Worm (Caenorhabditis elegans) whole organism, L4 larva: ENCODE data around the gene nxf-2.

Source experiments
- F10B5.3 ChIP-seq: sonication (generic microtip); optimal IDR thresholded peaks from 2 replicates; lab custom pipeline; 2016; ENCODE audit warnings: mild to moderate bottlenecking, missing genetic modification characterization, missing compliant biosample characterization
- F26F4.8 ChIP-seq: fragments of 200-800 bp; sonication (Bioruptor generic); conservative IDR thresholded peaks from 2 replicates; pipeline ENCODE4 v1.3.6; 2022; ENCODE audit warnings: missing genetic modification characterization, missing compliant biosample characterization
- F37D6.2 ChIP-seq: sonication (generic microtip); optimal IDR thresholded peaks from 2 replicates; lab custom pipeline; 2016; ENCODE audit warnings: mild to moderate bottlenecking, missing genetic modification characterization, missing compliant biosample characterization
- R02D3.7 ChIP-seq: fragments of 150-350 bp; sonication (generic microtip); optimal IDR thresholded peaks from 3 replicates; lab custom pipeline; 2014; ENCODE audit warnings: missing biosample characterization, missing genetic modification characterization
- T20F7.1 ChIP-seq: fragments of 200-800 bp; sonication (Bioruptor generic); optimal IDR thresholded peaks from 2 replicates; lab custom pipeline; 2018; ENCODE audit warnings: mild to moderate bottlenecking, missing genetic modification characterization, missing compliant biosample characterization
- Y48G9A.11 ChIP-seq: fragments of 200-800 bp; sonication (Bioruptor generic); IDR thresholded peaks from 2 replicates; pipeline ENCODE4 v1.3.6; 2022; ENCODE audit warnings: missing genetic modification reagents, missing genetic modification characterization, missing compliant biosample characterization
- ZK337.2 ChIP-seq: fragments of 200-800 bp; sonication (Bioruptor generic); IDR thresholded peaks from 2 replicates; pipeline ENCODE4 v1.3.6; 2022; ENCODE audit warnings: missing genetic modification reagents, missing genetic modification characterization, missing compliant biosample characterization
- ZK546.5 ChIP-seq, 2 experiments: sonication (generic microtip); optimal IDR thresholded peaks; 2 replicates each; lab custom pipeline; 2017; ENCODE audit warnings: missing biosample characterization in 2 of 2, missing genetic modification characterization in 2 of 2
- aha-1 ChIP-seq: fragments of 150-350 bp; peaks from one replicate; lab custom pipeline; 2014; ENCODE audit warnings: missing biosample characterization, missing genetic modification characterization
- arid-1 ChIP-seq: fragments of 200-800 bp; sonication (Bioruptor generic); conservative IDR thresholded peaks from 2 replicates; pipeline ENCODE4 v1.3.6; 2022; ENCODE audit warnings: missing genetic modification reagents, missing genetic modification characterization, missing compliant biosample characterization
- ceh-20 ChIP-seq: fragments of 200-800 bp; sonication (Bioruptor generic); IDR thresholded peaks from 2 replicates; pipeline ENCODE4 v1.3.6; 2022; ENCODE audit warnings: missing genetic modification reagents, missing genetic modification characterization, missing compliant biosample characterization
- ceh-82 ChIP-seq: sonication (generic microtip); optimal IDR thresholded peaks from 2 replicates; lab custom pipeline; 2017; ENCODE audit warnings: missing biosample characterization, missing genetic modification characterization
- daf-19 ChIP-seq: fragments of 200-800 bp; sonication (Bioruptor generic); conservative IDR thresholded peaks from 2 replicates; pipeline ENCODE4 v1.3.6; 2022; ENCODE audit warnings: missing genetic modification characterization, missing compliant biosample characterization
- dmd-6 ChIP-seq: fragments of 200-800 bp; sonication (Bioruptor generic); IDR thresholded peaks from 2 replicates; pipeline ENCODE4 v1.3.6; 2022; ENCODE audit warnings: missing genetic modification reagents, missing genetic modification characterization, missing compliant biosample characterization
- egl-27 ChIP-seq: sonication (generic microtip); optimal IDR thresholded peaks from 3 replicates; lab custom pipeline; 2017; ENCODE audit warnings: missing biosample characterization, missing genetic modification reagents, missing genetic modification characterization
- egl-43 ChIP-seq: fragments of 200-800 bp; sonication (Bioruptor generic); IDR thresholded peaks from 2 replicates; pipeline ENCODE4 v1.3.6; 2022; ENCODE audit warnings: missing genetic modification reagents, missing genetic modification characterization, missing compliant biosample characterization
- fkh-10 ChIP-seq: fragments of 150-350 bp; optimal IDR thresholded peaks from 2 replicates; lab custom pipeline; 2014; ENCODE audit warnings: missing biosample characterization, missing genetic modification reagents, missing genetic modification characterization
- fos-1 ChIP-seq: fragments of 150-350 bp; optimal IDR thresholded peaks from 2 replicates; lab custom pipeline; 2014; ENCODE audit warnings: missing biosample characterization, missing genetic modification characterization
- hif-1 ChIP-seq, 2 experiments: sonication (generic microtip); optimal IDR thresholded peaks; 2 replicates each; lab custom pipeline; 2016 to 2017; ENCODE audit warnings: missing compliant biosample characterization in 2 of 2, missing genetic modification characterization in 2 of 2, missing genetic modification reagents in 2 of 2, missing genotype in 2 of 2, mild to moderate bottlenecking in 1 of 2
- hlh-30 ChIP-seq: sonication (generic microtip); optimal IDR thresholded peaks from 2 replicates; lab custom pipeline; 2017; ENCODE audit warnings: antibody characterized with exemption, mild to moderate bottlenecking, missing genetic modification characterization, missing compliant biosample characterization; ENCODE audit not compliant: insufficient read depth
- lin-39 ChIP-seq: fragments of 150-350 bp; optimal IDR thresholded peaks from 2 replicates; lab custom pipeline; 2014; ENCODE audit warnings: missing biosample characterization, missing genetic modification reagents, missing genetic modification characterization
- madf-5 ChIP-seq, 2 experiments: fragments of 200-800 bp; sonication (Bioruptor generic); IDR thresholded peaks; 2 replicates each; pipeline ENCODE4 v1.3.6; 2022; ENCODE audit warnings: missing compliant biosample characterization in 2 of 2, missing genetic modification characterization in 2 of 2
- mep-1 ChIP-seq: fragments of 150-350 bp; sonication (generic microtip); optimal IDR thresholded peaks from 3 replicates; lab custom pipeline; 2014; ENCODE audit warnings: missing biosample characterization, missing genetic modification characterization
- mxl-3 ChIP-seq: fragments of 200-800 bp; sonication (Bioruptor generic); optimal IDR thresholded peaks from 2 replicates; lab custom pipeline; 2018; ENCODE audit warnings: mild to moderate bottlenecking, missing genetic modification characterization, missing compliant biosample characterization
- nhr-102 ChIP-seq: sonication (generic microtip); optimal IDR thresholded peaks from 2 replicates; lab custom pipeline; 2016; ENCODE audit warnings: mild to moderate bottlenecking, missing genetic modification characterization, moderate library complexity, missing compliant biosample characterization
- nhr-237 ChIP-seq: sonication (generic microtip); optimal IDR thresholded peaks from 2 replicates; lab custom pipeline; 2017; ENCODE audit warnings: missing biosample characterization, missing genetic modification characterization
- pha-4 ChIP-seq, 2 experiments: fragments of 150-350 bp in 1 of 2; fragments of 200-800 bp in 1 of 2; sonication (Bioruptor generic) in 1 of 2; IDR thresholded peaks in 1 of 2; optimal IDR thresholded peaks in 1 of 2; 2 replicates each; pipeline versions ENCODE4 v1.3.6 to Lab custom; 2014 to 2022; ENCODE audit warnings: missing genetic modification characterization in 2 of 2, missing genetic modification reagents in 2 of 2, missing biosample characterization in 1 of 2, missing compliant biosample characterization in 1 of 2
- snpc-1.2 ChIP-seq: fragments of 200-800 bp; sonication (Bioruptor generic); IDR thresholded peaks from 2 replicates; pipeline ENCODE4 v1.3.6; 2022; ENCODE audit warnings: missing genetic modification reagents, missing genetic modification characterization, missing compliant biosample characterization
- spr-3 ChIP-seq: fragments of 200-800 bp; sonication (Bioruptor generic); optimal IDR thresholded peaks from 2 replicates; lab custom pipeline; 2018; ENCODE audit warnings: mild to moderate bottlenecking, missing genetic modification characterization, missing compliant biosample characterization
- unc-130 ChIP-seq: sonication (generic microtip); optimal IDR thresholded peaks from 2 replicates; lab custom pipeline; 2016; ENCODE audit warnings: missing genetic modification reagents, missing genetic modification characterization, missing compliant biosample characterization
- unc-39 ChIP-seq: sonication (generic microtip); optimal IDR thresholded peaks from 2 replicates; lab custom pipeline; 2017; ENCODE audit warnings: missing biosample characterization, missing genetic modification characterization
- unc-62 ChIP-seq, 3 experiments: fragments of 150-350 bp in 1 of 3; sonication (generic microtip); optimal IDR thresholded peaks in 2 of 3; peaks in 1 of 3; 1 replicate in 1 of 3; 2 replicates in 2 of 3; lab custom pipeline; 2014 to 2017; ENCODE audit warnings: missing biosample characterization in 3 of 3, missing genetic modification characterization in 3 of 3, missing genetic modification reagents in 3 of 3, missing genotype in 1 of 3
- zfp-2 ChIP-seq: sonication (generic microtip); optimal IDR thresholded peaks from 2 replicates; lab custom pipeline; 2016; ENCODE audit warnings: mild to moderate bottlenecking, missing genetic modification characterization, missing compliant biosample characterization
- zip-2 ChIP-seq: fragments of 150-350 bp; optimal IDR thresholded peaks from 2 replicates; lab custom pipeline; 2014; ENCODE audit warnings: missing biosample characterization, missing genetic modification characterization
- ztf-7 ChIP-seq: fragments of 150-350 bp; optimal IDR thresholded peaks from 2 replicates; lab custom pipeline; 2014; ENCODE audit warnings: missing biosample characterization, missing genetic modification characterization

Gene nxf-2

DNA sequence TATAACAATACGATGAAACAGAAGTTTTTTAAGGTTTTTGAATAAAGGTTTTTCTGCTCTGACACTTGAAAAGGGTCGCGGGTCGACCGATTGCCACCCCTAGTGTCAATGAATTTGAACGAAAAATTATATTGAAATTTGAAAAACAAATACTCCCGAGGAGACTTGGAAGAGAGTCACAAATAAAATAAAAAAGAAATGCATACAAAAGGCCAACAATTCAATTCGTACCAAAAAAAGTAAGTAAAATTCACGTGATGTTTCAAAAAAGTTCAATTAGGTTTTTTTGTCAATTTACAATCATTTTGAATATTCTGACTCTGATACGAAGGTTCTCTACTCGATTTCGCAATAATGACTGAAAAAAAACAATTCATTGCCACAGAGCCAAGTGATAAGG is 24.1 kb downstream of the nxf-2 start, which contains the start of gene C15H11.1:
Gene C15H11.1 (plus strand): TSS at position 301 of the 400 bp plus-strand sequence.
- TF ChIP-seq ZK546.5 (tag; optimal IDR thresholded peaks at IDR 0.05; lab: Kevin White, UChicago) (no peak), ZK337.2 (GFP tag; lab: Robert Waterston, UW) (no peak), ztf-7 (tag; lab: Kevin White, UChicago) (no peak), unc-130 (no peak), unc-62 (GFP tag; optimal IDR thresholded peaks at IDR 0.05 in 1 of 2; lab: Kevin White, UChicago) (no peak), unc-62 (tag; optimal IDR thresholded peaks at IDR 0.05; lab: Kevin White, UChicago) (no peak), ceh-82 (tag; lab: Kevin White, UChicago) (no peak), hlh-30 (no peak), egl-43 (no peak), F10B5.3 (tag; lab: Kevin White, UChicago) (no peak), hif-1 (tag; optimal IDR thresholded peaks at IDR 0.05; lab: Kevin White, UChicago) (no peak), F26F4.8 (GFP tag; lab: Robert Waterston, UW) (no peak), Y48G9A.11 (GFP tag; lab: Robert Waterston, UW) (no peak), unc-39 (tag; lab: Kevin White, UChicago) (no peak), zip-2 (tag; lab: Kevin White, UChicago) (no peak), snpc-1.2 (GFP tag; lab: Robert Waterston, UW) (no peak), lin-39 (tag; lab: Kevin White, UChicago) (no peak), pha-4 (GFP tag; IDR thresholded peaks at IDR 0.05; lab: Robert Waterston, UW) (no peak), pha-4 (tag; optimal IDR thresholded peaks at IDR 0.05; lab: Kevin White, UChicago) (no peak), R02D3.7 (no peak), madf-5 (GFP tag; IDR thresholded peaks at IDR 0.05; lab: Robert Waterston, UW) (no peak)

DNA sequence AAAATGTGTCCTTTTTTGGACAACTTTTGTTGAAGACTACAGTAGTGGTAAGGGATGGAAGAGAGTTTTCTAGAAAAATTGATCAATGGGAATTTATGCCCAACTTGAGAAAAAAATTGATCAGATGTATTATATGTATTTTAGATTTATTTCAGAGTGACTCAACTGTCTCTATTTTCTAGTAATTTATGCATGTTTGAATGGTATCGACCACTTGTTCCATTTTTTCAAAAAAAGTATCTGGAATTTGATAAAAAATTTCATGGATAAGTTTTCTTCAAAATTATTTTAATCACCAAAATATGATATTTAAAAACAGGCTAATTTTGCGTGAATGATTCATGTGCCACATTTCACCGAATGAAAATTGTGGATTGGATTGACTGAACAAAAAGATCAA is 25.8 kb downstream of the nxf-2 start, which contains the start of gene C15H11.10:
Gene C15H11.10 (plus strand): TSS at position 301 of the 400 bp plus-strand sequence.
- TF ChIP-seq nhr-102 (tag; lab: Kevin White, UChicago) (no peak), nhr-237 (no peak), pha-4 (GFP tag; IDR thresholded peaks at IDR 0.05; lab: Robert Waterston, UW) (no peak), pha-4 (tag; optimal IDR thresholded peaks at IDR 0.05; lab: Kevin White, UChicago) (no peak), egl-27 (tag; lab: Kevin White, UChicago) (no peak), daf-19 (no peak)

DNA sequence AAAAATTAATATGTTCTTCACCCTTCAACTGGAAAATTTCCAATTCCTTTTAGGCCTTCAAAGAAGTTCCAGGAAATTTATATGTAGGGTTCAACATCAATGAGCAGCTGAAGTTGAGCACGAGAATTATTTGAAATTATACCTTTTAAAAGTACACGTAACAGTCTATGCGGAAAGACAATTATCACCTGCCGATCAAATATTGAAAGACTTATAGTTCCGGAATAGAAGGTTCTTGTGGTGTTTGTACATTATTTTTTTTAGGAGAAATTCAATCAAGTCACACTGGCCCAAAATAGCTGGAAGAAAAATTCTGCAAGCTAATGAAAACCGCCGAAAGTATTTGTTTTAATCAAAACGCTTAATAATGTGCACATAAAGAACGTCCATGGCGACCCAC is 37.4 kb downstream of the nxf-2 start:
- TF ChIP-seq T20F7.1 (no peak), mep-1 (tag; lab: Kevin White, UChicago) (no peak), spr-3 (GFP tag; lab: Kevin White, UChicago) (no peak), aha-1 (peak; percentile 37), mxl-3 (GFP tag; lab: Kevin White, UChicago) (no peak), fos-1 (no peak), fkh-10 (GFP tag; lab: Kevin White, UChicago) (no peak), unc-62 (GFP tag; optimal IDR thresholded peaks at IDR 0.05 in 1 of 2; lab: Kevin White, UChicago) (peak in 1 of 2 experiments; percentile 96), unc-62 (tag; optimal IDR thresholded peaks at IDR 0.05; lab: Kevin White, UChicago) (no peak)
- TF ChIP-seq, all 104 proteins: peak for 2

DNA sequence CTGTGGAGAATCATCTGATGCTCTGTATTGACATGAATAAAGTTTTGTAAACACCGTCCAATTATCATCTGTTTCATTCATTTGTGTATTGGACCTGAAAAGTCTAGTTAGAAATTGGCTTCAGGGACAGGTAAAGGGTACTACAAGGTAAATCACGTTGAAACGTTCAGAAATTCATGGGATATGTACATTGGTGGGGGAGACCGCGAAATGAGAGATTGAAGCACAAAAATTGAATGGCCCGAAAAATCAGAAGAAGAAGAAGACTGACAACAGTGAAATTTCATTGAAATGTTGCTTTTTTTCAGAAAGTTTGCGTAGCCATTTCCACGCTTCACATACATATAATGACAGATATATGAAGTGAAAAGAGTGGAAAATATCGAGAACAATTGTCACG is 38.6 kb downstream of the nxf-2 start, which contains the start of gene npr-43:
Gene npr-43 (minus strand): TSS at position 101 of the 400 bp plus-strand sequence.
- no peak for TF ChIP-seq zfp-2
- TF ChIP-seq dmd-6: no peak
- no peak for TF ChIP-seq ceh-20 (GFP tag; lab: Robert Waterston, UW)
- TF ChIP-seq hlh-30: no peak
- peak; percentile 68 for TF ChIP-seq aha-1
- no peak for TF ChIP-seq F37D6.2 (tag; lab: Kevin White, UChicago)
- TF ChIP-seq arid-1 (GFP tag; lab: Robert Waterston, UW): no peak
